Fruit fly (Drosophila melanogaster): Measurements from ENCODE around the gene witty.

The witty gene

dm6 chr2L:8344536-8344935 is 6.4 kb downstream of the witty start:
- TF ChIP-seq CG8478 (optimal IDR thresholded peaks at IDR 0.05) (no peak), CTCF (optimal IDR thresholded peaks at IDR 0.05) (no peak)

dm6 chr2L:8346260-8346659 is 8.2 kb downstream of the witty start, which contains the start of gene CG7778:
CG7778 (plus strand) TSS chr2L:8346620.
- TF ChIP-seq CTCF (optimal IDR thresholded peaks at IDR 0.05), result no peak
- no peak for TF ChIP-seq CG8478 (optimal IDR thresholded peaks at IDR 0.05)

- TF ChIP-seq CG8478 (optimal IDR thresholded peaks at IDR 0.05) (no peak), CTCF (optimal IDR thresholded peaks at IDR 0.05) (no peak)
Observed at dm6 chr2L:8350560-8351171, 12.6 kb downstream of the witty start.

- TF ChIP-seq CG8478 (optimal IDR thresholded peaks at IDR 0.05) (no peak), CTCF (optimal IDR thresholded peaks at IDR 0.05) (no peak)
Observed at dm6 chr2L:8351333-8351732, 13.2 kb downstream of the witty start.

- TF ChIP-seq CG8478 (optimal IDR thresholded peaks at IDR 0.05) (no peak), CTCF (optimal IDR thresholded peaks at IDR 0.05) (no peak)
Observed at dm6 chr2L:8351864-8352263, 13.8 kb downstream of the witty start, which contains the start of gene Mur29B. Mur29B (plus strand) TSS chr2L:8352187.

- no peak for TF ChIP-seq CTCF (optimal IDR thresholded peaks at IDR 0.05)
- TF ChIP-seq CG8478 (optimal IDR thresholded peaks at IDR 0.05), result no peak
Observed at dm6 chr2L:8355419-8355818, 17.3 kb downstream of the witty start.

- TF ChIP-seq CG8478 (optimal IDR thresholded peaks at IDR 0.05), result no peak
- TF ChIP-seq CTCF (optimal IDR thresholded peaks at IDR 0.05), result no peak
Observed at dm6 chr2L:8361204-8361952, 23.3 kb downstream of the witty start.

- TF ChIP-seq CG8478 (optimal IDR thresholded peaks at IDR 0.05), result no peak
Observed at dm6 chr2L:8362273-8362954, 24.3 kb downstream of the witty start, which contains the start of gene CG7627. CG7627 (minus strand) TSS chr2L:8362469.

- no peak for TF ChIP-seq CTCF (optimal IDR thresholded peaks at IDR 0.05)
- no peak for TF ChIP-seq CG8478 (optimal IDR thresholded peaks at IDR 0.05)
Observed at dm6 chr2L:8362955-8363285, 24.8 kb downstream of the witty start.

dm6 chr2L:8364006-8364956 is 26.2 kb downstream of the witty start, which contains the start of the genes RpS13 and CSN8:
RpS13 (minus strand) TSS chr2L:8364662.
CSN8 (plus strand) TSS chr2L:8364855.
- TF ChIP-seq CG8478 (optimal IDR thresholded peaks at IDR 0.05) (no peak), CTCF (optimal IDR thresholded peaks at IDR 0.05) (no peak)

dm6 chr2L:8365701-8366643 is 27.9 kb downstream of the witty start, which contains the start of gene Pp2A-29B:
Pp2A-29B (plus strand) TSS chr2L:8366038.
- TF ChIP-seq CG8478 (optimal IDR thresholded peaks at IDR 0.05), result no peak
- no peak for TF ChIP-seq CTCF (optimal IDR thresholded peaks at IDR 0.05)

dm6 chr2L:8370364-8371326 is 32.6 kb downstream of the witty start, which contains the start of gene CG17292:
CG17292 (plus strand) TSS chr2L:8370454.
- TF ChIP-seq CTCF (optimal IDR thresholded peaks at IDR 0.05) (no peak), CG8478 (optimal IDR thresholded peaks at IDR 0.05) (no peak)
